Worm (Caenorhabditis elegans): ENCODE measurements around the gene col-158.

DNA sequence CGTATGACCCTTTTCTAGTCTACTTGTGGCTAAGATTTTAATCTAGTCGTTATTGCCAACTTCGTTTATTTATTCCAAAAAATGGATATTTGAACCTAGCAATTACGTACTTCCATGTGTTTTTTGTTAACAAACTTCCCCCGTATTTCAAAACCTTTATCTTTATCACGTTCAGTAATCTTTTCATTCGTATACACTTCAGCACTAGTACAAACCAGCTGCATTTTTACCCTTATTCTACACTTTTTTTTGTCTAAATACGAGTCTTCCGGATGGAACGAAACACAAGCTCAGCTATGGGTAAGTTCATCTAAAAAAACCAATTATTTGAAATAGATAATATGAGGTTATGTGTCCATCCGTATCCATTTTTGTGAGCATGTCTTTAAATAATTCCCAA, 39.9 kb upstream of the col-158 start, which contains the start of gene D2023.1:
- TF ChIP-seq flt-1 (GFP tag; IDR thresholded peaks at IDR 0.05): no peak
- TF ChIP-seq ceh-13 (GFP tag; optimal IDR thresholded peaks at IDR 0.05): no peak
- no peak for TF ChIP-seq ama-1 (optimal IDR thresholded peaks at IDR 0.05)
- no peak for TF ChIP-seq tra-4 (tag; optimal IDR thresholded peaks at IDR 0.05)
- TF ChIP-seq ets-7 (tag; optimal IDR thresholded peaks at IDR 0.05): no peak
